Fruit fly (Drosophila melanogaster) whole organism, embryonic: ENCODE results near the gene CG43645.

Experiments used
- CrebB ChIP-seq: fragments of 200-800 bp; sonication (Bioruptor generic); optimal IDR thresholded peaks from 3 replicates; lab custom pipeline; 2018; ENCODE audit warnings: missing biosample characterization, mild to moderate bottlenecking, missing genetic modification characterization
- HLHmδ ChIP-seq: fragments of 200-800 bp; sonication (Bioruptor generic); optimal IDR thresholded peaks from 2 replicates; lab custom pipeline; 2018; ENCODE audit warnings: missing biosample characterization, mild to moderate bottlenecking, missing genetic modification characterization, moderate library complexity
- Side ChIP-seq: fragments of 200-800 bp; sonication (Bioruptor generic); optimal IDR thresholded peaks from 2 replicates; lab custom pipeline; 2016; ENCODE audit warnings: missing biosample characterization, missing genetic modification characterization
- br ChIP-seq: fragments of >200 bp; optimal IDR thresholded peaks from 2 replicates; lab custom pipeline; 2017
- dm ChIP-seq: fragments of 200-800 bp; sonication (Bioruptor generic); optimal IDR thresholded peaks from 3 replicates; lab custom pipeline; 2016; ENCODE audit warnings: missing biosample characterization, missing genetic modification characterization
- dpn ChIP-seq, 2 experiments: fragments of 200-800 bp; sonication (Bioruptor generic); optimal IDR thresholded peaks; 3 replicates each; lab custom pipeline; 2016; ENCODE audit warnings: missing biosample characterization in 2 of 2, missing genetic modification characterization in 2 of 2
- insv ChIP-seq, 2 experiments: fragments of 200-800 bp; sonication (Bioruptor generic); optimal IDR thresholded peaks; 3 replicates each; lab custom pipeline; 2016 to 2018; ENCODE audit warnings: missing biosample characterization in 2 of 2, missing genetic modification characterization in 2 of 2

DNA sequence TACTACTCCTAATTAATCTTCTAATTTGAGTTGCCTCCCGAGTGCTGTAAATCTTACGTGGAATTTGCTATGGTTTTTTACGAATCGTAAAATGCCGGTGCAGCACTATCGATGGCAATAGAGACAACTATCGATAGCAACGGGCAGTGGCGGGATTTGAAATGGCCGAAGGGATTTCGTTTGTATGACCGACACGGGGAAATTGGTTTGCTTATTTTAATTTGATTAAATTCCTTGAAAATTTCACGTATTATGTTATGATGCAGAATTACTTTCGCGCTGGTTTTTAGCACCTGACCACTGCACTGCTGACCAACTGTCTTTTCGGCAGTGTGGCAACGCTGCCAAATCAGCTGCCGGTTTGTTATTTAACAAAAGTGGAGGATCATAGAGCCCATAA is 1.4 kb upstream of the CG43645 start, which contains the start of the genes GCS2beta and CG5131:
- TF ChIP-seq Side (GFP tag; lab: Kevin White, UChicago) = peak; percentile 97
- peak; percentile 88 for TF ChIP-seq dm
- TF ChIP-seq insv (GFP tag; optimal IDR thresholded peaks at IDR 0.05; lab: Kevin White, UChicago) = peak in 1 of 2 experiments; percentile 39
- TF ChIP-seq br (lab: Kevin White, UChicago) = no peak
- peak; percentile 82 for TF ChIP-seq CrebB (tag; lab: Kevin White, UChicago)
- peak; percentile 97 for TF ChIP-seq dpn (GFP tag; optimal IDR thresholded peaks at IDR 0.05; lab: Kevin White, UChicago)
- no peak for TF ChIP-seq HLHmδ (GFP tag; lab: Kevin White, UChicago)
